Fruit fly (Drosophila melanogaster): ENCODE results near the gene CG14712.

The CG14712 gene

dm6 chr3R:11669017-11669953 is 40.7 kb downstream of the CG14712 start (continued):
- TF ChIP-seq CG10543 (GFP tag; optimal IDR thresholded peaks at IDR 0.05) (peak; percentile 23), chif (GFP tag; optimal IDR thresholded peaks at IDR 0.05) (no peak), Myb (GFP tag; optimal IDR thresholded peaks at IDR 0.05) (no peak), oc (tag; optimal IDR thresholded peaks at IDR 0.05) (no peak), pum (GFP tag; optimal IDR thresholded peaks at IDR 0.05) (no peak), sug (tag; optimal IDR thresholded peaks at IDR 0.05) (peak; percentile 36), Med (GFP tag) (peak; percentile 66), CG3995 (GFP tag; optimal IDR thresholded peaks at IDR 0.05) (peak; percentile 88), klu (GFP tag; IDR thresholded peaks at IDR 0.05) (no peak)

- TF ChIP-seq CG2889 (GFP tag; IDR thresholded peaks at IDR 0.05) = no peak
- TF ChIP-seq chinmo (GFP tag; IDR thresholded peaks at IDR 0.05; ENCODE audit: partially characterized antibody) = 0 out of 4 replicates have a peak, but pooled peaks have one; percentile 16
- no peak for TF ChIP-seq CG17802 (tag; optimal IDR thresholded peaks at IDR 0.05)
- no peak for TF ChIP-seq Abd-B (GFP tag; optimal IDR thresholded peaks at IDR 0.05)
- no peak for TF ChIP-seq Hr51 (GFP tag; optimal IDR thresholded peaks at IDR 0.05)
- TF ChIP-seq CG14014 (GFP tag; IDR thresholded peaks at IDR 0.05) = no peak
- TF ChIP-seq Lhr (GFP tag; optimal IDR thresholded peaks at IDR 0.05) = no peak
- TF ChIP-seq chn (GFP tag; optimal IDR thresholded peaks at IDR 0.05) = no peak
- TF ChIP-seq dati (GFP tag; IDR thresholded peaks at IDR 0.05) = no peak
- TF ChIP-seq CG11398 (GFP tag; optimal IDR thresholded peaks at IDR 0.05) = no peak
- TF ChIP-seq CG32772 (GFP tag; IDR thresholded peaks at IDR 0.05) = no peak
- TF ChIP-seq CG31365 (tag; optimal IDR thresholded peaks at IDR 0.05) = no peak
- TF ChIP-seq scrt (GFP tag; optimal IDR thresholded peaks at IDR 0.05) = peak; percentile 88
- TF ChIP-seq prd (optimal IDR thresholded peaks at IDR 0.05) = no peak
- TF ChIP-seq prd (GFP tag; IDR thresholded peaks at IDR 0.05) = no peak
- TF ChIP-seq Ets65A (GFP tag) = peak; percentile 41
- TF ChIP-seq bab2 (GFP tag; optimal IDR thresholded peaks at IDR 0.05) = no peak
- no peak for TF ChIP-seq CG7839 (tag; optimal IDR thresholded peaks at IDR 0.05)
- no peak for TF ChIP-seq gsb (GFP tag; IDR thresholded peaks at IDR 0.05)
- TF ChIP-seq Deaf1 (tag; optimal IDR thresholded peaks at IDR 0.05) = peak; percentile 17
- no peak for TF ChIP-seq lmd (GFP tag; IDR thresholded peaks at IDR 0.05)
- no peak for TF ChIP-seq Lim3 (GFP tag; IDR thresholded peaks at IDR 0.05)
- TF ChIP-seq insv (GFP tag; optimal IDR thresholded peaks at IDR 0.05) = no peak
- no peak for TF ChIP-seq CG31441 (GFP tag; IDR thresholded peaks at IDR 0.05)
- no peak for TF ChIP-seq Aef1 (GFP tag; IDR thresholded peaks at IDR 0.05)
- no peak for TF ChIP-seq CG9797 (GFP tag; optimal IDR thresholded peaks at IDR 0.05)
- TF ChIP-seq CG12942 (GFP tag; optimal IDR thresholded peaks at IDR 0.05) = no peak
- no peak for TF ChIP-seq CG15601 (tag; optimal IDR thresholded peaks at IDR 0.05)
- no peak for TF ChIP-seq Awh (GFP tag; IDR thresholded peaks at IDR 0.05)
- TF ChIP-seq Hr39 (optimal IDR thresholded peaks at IDR 0.05) = no peak
- no peak for TF ChIP-seq Ptx1 (GFP tag; IDR thresholded peaks at IDR 0.05)
- TF ChIP-seq CG4360 (GFP tag; IDR thresholded peaks at IDR 0.05) = peak; percentile 25; the same call in 1 of the 2 replicates
- TF ChIP-seq crp (GFP tag; optimal IDR thresholded peaks at IDR 0.05) = no peak
- TF ChIP-seq row (GFP tag; IDR thresholded peaks at IDR 0.05) = no peak
- no peak for TF ChIP-seq B-H2 (GFP tag; optimal IDR thresholded peaks at IDR 0.05)
- TF ChIP-seq fd64A (GFP tag; optimal IDR thresholded peaks at IDR 0.05) = no peak
- no peak for TF ChIP-seq grn (GFP tag; optimal IDR thresholded peaks at IDR 0.05)
- TF ChIP-seq CG12769 (tag; optimal IDR thresholded peaks at IDR 0.05) = no peak
- no peak for TF ChIP-seq Sry-δ (GFP tag; optimal IDR thresholded peaks at IDR 0.05)
- no peak for TF ChIP-seq CG2199 (GFP tag; IDR thresholded peaks at IDR 0.05)
Measured at dm6 chr3R:11669954-11670347, 41.4 kb downstream of the CG14712 start.

All from whole organism, embryonic.